Worm (Caenorhabditis elegans): ENCODE data around the gene clec-263.

The clec-263 gene

DNA sequence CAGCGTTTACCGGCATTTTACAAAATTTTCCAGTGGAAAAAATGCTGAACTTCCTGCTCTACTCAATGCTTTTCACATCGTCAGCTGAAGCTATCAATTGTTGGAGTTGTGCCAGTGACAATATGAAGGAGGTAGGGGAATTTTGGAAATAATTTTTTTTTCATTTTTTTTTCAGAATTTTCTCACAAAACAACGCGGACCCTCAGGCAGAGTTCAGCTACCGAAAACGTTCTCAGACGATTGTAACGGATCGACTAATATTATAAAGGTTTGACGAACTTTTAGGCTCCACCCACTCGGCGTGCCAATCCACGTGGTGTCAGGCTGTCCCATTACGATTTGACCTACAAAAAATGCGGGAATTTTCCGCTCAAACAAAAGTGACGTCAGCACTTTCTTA is 5.1 kb downstream of the clec-263 start, which contains the start of gene F26F2.8:
Gene F26F2.8 (plus strand): TSS at position 13 of the 400 bp plus-strand sequence.
- no peak for TF ChIP-seq skn-1 (tag; optimal IDR thresholded peaks at IDR 0.05)
- TF ChIP-seq aha-1 (tag), result peak; percentile 90
- no peak for TF ChIP-seq lin-15B (tag; optimal IDR thresholded peaks at IDR 0.05)
- TF ChIP-seq T20F7.1 (GFP tag; optimal IDR thresholded peaks at IDR 0.05), result no peak
- TF ChIP-seq mdl-1 (tag; optimal IDR thresholded peaks at IDR 0.05), result no peak
- no peak for TF ChIP-seq ceh-82 (tag; optimal IDR thresholded peaks at IDR 0.05)
- TF ChIP-seq zfp-2 (tag; optimal IDR thresholded peaks at IDR 0.05), result no peak

DNA sequence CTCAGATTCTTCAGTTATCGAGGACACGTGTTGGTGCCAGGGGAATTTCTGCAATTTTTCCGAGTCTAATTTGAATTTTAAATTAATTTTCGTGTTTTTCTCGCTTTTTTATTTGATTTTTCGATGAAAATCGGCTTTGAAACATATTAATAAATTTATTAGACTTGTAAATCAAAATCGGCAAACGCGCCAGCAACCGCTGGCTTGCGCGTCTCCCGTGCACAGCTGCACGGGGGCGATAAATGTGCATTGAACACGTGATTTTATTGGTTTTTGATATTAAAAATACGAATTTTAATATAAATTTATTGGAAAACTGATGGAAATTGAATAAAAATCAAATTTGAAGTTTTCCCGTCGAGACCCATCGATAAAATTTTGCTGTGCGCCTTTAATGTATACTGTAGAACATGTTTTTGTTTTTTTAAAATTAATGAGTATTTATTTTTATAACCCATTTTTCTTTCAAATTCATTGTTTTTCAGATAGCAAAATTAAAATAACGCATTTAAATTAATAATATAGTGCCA is 6.2 kb downstream of the clec-263 start, which contains the start of gene F26F2.7:
Gene F26F2.7 (plus strand): TSS at position 480 of the 530 bp plus-strand sequence.
- TF ChIP-seq nhr-48 (tag; optimal IDR thresholded peaks at IDR 0.05) (peak; percentile 56), php-3 (GFP tag; IDR thresholded peaks at IDR 0.05) (peak; percentile 92; the same call in 1 of the 2 replicates), duxl-1 (tag; optimal IDR thresholded peaks at IDR 0.05; ENCODE audit: poor library complexity) (peak; percentile 80), mdt-29 (GFP tag; IDR thresholded peaks at IDR 0.05) (peak; percentile 75; the same call in 1 of the 2 replicates), hlh-30 (tag; optimal IDR thresholded peaks at IDR 0.05; ENCODE audit: insufficient read depth) (peak; percentile 98), nhr-77 (tag; optimal IDR thresholded peaks at IDR 0.05) (peak; percentile 72), lin-15B (tag; optimal IDR thresholded peaks at IDR 0.05) (no peak), T26A8.4 (GFP tag; IDR thresholded peaks at IDR 0.05) (peak; percentile 70; the same call in 1 of the 2 replicates), dpl-1 (GFP tag; optimal IDR thresholded peaks at IDR 0.05) (peak; percentile 79), unc-62 (GFP tag; optimal IDR thresholded peaks at IDR 0.05 in 1 of 2) (no peak), unc-62 (tag; optimal IDR thresholded peaks at IDR 0.05) (no peak), aly-2 (tag; optimal IDR thresholded peaks at IDR 0.05) (no peak), nhr-28 (tag; optimal IDR thresholded peaks at IDR 0.05) (peak; percentile 67), saeg-2 (GFP tag; IDR thresholded peaks at IDR 0.05) (peak; percentile 67), set-16 (GFP tag; IDR thresholded peaks at IDR 0.05) (no peak), lin-13 (GFP tag; optimal IDR thresholded peaks at IDR 0.05) (peak; percentile 68), madf-9 (GFP tag; conservative IDR thresholded peaks at IDR 0.05) (peak; percentile 39; the same call in 1 of the 2 replicates), rbr-2 (tag; optimal IDR thresholded peaks at IDR 0.05) (peak; percentile 84), nhr-111 (GFP tag; optimal IDR thresholded peaks at IDR 0.05) (no peak), cey-2 (tag; optimal IDR thresholded peaks at IDR 0.05; ENCODE audit: borderline replicate concordance, insufficient read depth) (no peak), F37D6.2 (tag; optimal IDR thresholded peaks at IDR 0.05) (peak; percentile 63), lsy-2 (tag; optimal IDR thresholded peaks at IDR 0.05) (peak; percentile 18 to 94), arid-1 (GFP tag; conservative IDR thresholded peaks at IDR 0.05) (peak; percentile 64), sdz-12 (GFP tag; optimal IDR thresholded peaks at IDR 0.05) (no peak), ceh-44 (GFP tag; IDR thresholded peaks at IDR 0.05) (no peak), lin-1 (GFP tag; IDR thresholded peaks at IDR 0.05) (peak; percentile 65; the same call in 1 of the 2 replicates), hlh-11 (tag; optimal IDR thresholded peaks at IDR 0.05) (peak; percentile 95), hif-1 (tag; optimal IDR thresholded peaks at IDR 0.05) (peak in 1 of 2 experiments; percentile 66), nhr-76 (tag; optimal IDR thresholded peaks at IDR 0.05) (no peak), ZK546.5 (tag; optimal IDR thresholded peaks at IDR 0.05) (no peak), F49E8.2 (tag; optimal IDR thresholded peaks at IDR 0.05; ENCODE audit: borderline replicate concordance) (peak; percentile 94), mes-2 (tag; optimal IDR thresholded peaks at IDR 0.05; ENCODE audit: poor library complexity, severe bottlenecking) (peak; percentile 88), pqm-1 (tag; optimal IDR thresholded peaks at IDR 0.05) (peak; percentile 25), daf-16 (GFP tag; optimal IDR thresholded peaks at IDR 0.05) (peak; percentile 17 to 37), daf-16 (tag; optimal IDR thresholded peaks at IDR 0.05) (no peak), tra-1 (GFP tag; IDR thresholded peaks at IDR 0.05) (no peak; the same call in 1 of the 2 replicates), nhr-102 (tag; optimal IDR thresholded peaks at IDR 0.05) (peak; percentile 79), fkh-10 (GFP tag; optimal IDR thresholded peaks at IDR 0.05) (peak; percentile 17), F44E2.7 (GFP tag; IDR thresholded peaks at IDR 0.05) (0 out of 2 replicates have a peak, but pooled peaks have one; percentile 47), ctbp-1 (GFP tag; IDR thresholded peaks at IDR 0.05) (0 out of 2 replicates have a peak, but pooled peaks have one; percentile 31), dve-1 (tag; optimal IDR thresholded peaks at IDR 0.05; ENCODE audit: insufficient read depth) (peak; percentile 97), nhr-42 (GFP tag; IDR thresholded peaks at IDR 0.05) (peak; percentile 74; the same call in 1 of the 2 replicates)

Data from whole organism, L4 larva.